Fruit fly (Drosophila melanogaster): Measurements from ENCODE around the gene alpha-Man-Ia.

dm6 chrX:10320425-10320978, 5.3 kb downstream of the alpha-Man-Ia start:
- no peak for TF ChIP-seq h (optimal IDR thresholded peaks at IDR 0.05)
- no peak for TF ChIP-seq insv (optimal IDR thresholded peaks at IDR 0.05)
- no peak for TF ChIP-seq Sin3A (optimal IDR thresholded peaks at IDR 0.05)
- TF ChIP-seq Myc (optimal IDR thresholded peaks at IDR 0.05): no peak
- TF ChIP-seq ttk (optimal IDR thresholded peaks at IDR 0.05): no peak
